Fruit fly (Drosophila melanogaster): ENCODE measurements around the gene CG7542.
A peak's percentile ranks its signal among the peaks of the same experiment; 100 is the strongest.

CG7542 gene

DNA sequence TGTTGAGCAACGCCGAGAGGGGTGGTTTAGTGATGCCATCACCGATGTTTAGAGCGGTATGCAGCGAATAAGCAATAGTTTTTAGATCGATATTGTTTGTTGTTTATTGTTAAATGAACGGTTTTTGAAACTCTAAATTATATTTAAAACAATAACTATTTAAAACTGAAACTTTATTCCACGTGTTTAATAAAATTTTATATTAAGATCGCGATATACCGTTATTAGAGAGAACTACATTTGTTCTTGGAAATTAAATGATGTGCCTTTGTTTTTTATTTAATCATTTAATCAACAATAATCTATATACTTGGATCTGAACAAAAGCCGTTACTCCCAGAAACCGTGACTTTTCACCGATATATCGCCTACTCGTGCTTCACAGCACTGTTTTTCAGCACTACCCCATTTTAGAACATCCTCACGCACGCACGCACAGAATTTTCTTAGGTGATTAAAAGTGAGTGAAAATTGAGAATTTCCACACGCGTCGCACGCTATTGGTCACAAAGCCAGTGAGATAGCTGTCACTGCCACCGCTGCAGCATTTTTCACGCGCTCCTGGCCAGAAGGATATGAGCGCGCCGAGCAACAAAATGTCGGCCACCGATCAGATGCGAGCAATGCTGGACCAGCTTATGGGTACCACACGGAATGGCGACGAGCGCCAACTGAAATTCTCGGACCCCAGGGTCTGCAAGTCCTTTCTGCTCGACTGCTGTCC lies 35.6 kb upstream of the CG7542 start, which contains the start of the genes U4-U6-60K and CG7564 (continued):
- TF ChIP-seq fd96Cb (tag; optimal IDR thresholded peaks at IDR 0.05) (peak; percentile 40), ap (GFP tag; IDR thresholded peaks at IDR 0.05) (no peak), onecut (GFP tag; IDR thresholded peaks at IDR 0.05) (peak; percentile 28), CG18619 (GFP tag; optimal IDR thresholded peaks at IDR 0.05) (peak; percentile 71), corto (GFP tag; optimal IDR thresholded peaks at IDR 0.05) (peak; percentile 47), ems (GFP tag; optimal IDR thresholded peaks at IDR 0.05) (peak; percentile 50), B-H2 (GFP tag; optimal IDR thresholded peaks at IDR 0.05) (peak; percentile 33), tll (GFP tag; optimal IDR thresholded peaks at IDR 0.05) (peak in 1 of 2 experiments; percentile 71), prd (optimal IDR thresholded peaks at IDR 0.05) (no peak), prd (GFP tag; IDR thresholded peaks at IDR 0.05) (peak; percentile 58; the same call in 2 of the 3 replicates), shn (GFP tag; optimal IDR thresholded peaks at IDR 0.05) (peak; percentile 5), CG13287 (GFP tag; IDR thresholded peaks at IDR 0.05; ENCODE audit: partially characterized antibody) (peak; percentile 89), CG15011 (GFP tag; optimal IDR thresholded peaks at IDR 0.05) (peak; percentile 42), NC2β (GFP tag; optimal IDR thresholded peaks at IDR 0.05) (no peak), sqz (GFP tag; optimal IDR thresholded peaks at IDR 0.05) (no peak), CG6791 (GFP tag; IDR thresholded peaks at IDR 0.05; ENCODE audit: partially characterized antibody) (peak; percentile 97), PHDP (tag; optimal IDR thresholded peaks at IDR 0.05) (peak; percentile 40), CG17359 (tag; optimal IDR thresholded peaks at IDR 0.05) (peak; percentile 9), ERR (GFP tag; optimal IDR thresholded peaks at IDR 0.05) (peak; percentile 16), disco-r (GFP tag; optimal IDR thresholded peaks at IDR 0.05) (peak; percentile 26), sr (GFP tag; IDR thresholded peaks at IDR 0.05) (no peak), CG30431 (GFP tag; optimal IDR thresholded peaks at IDR 0.05) (peak; percentile 53), CG12104 (GFP tag; optimal IDR thresholded peaks at IDR 0.05) (peak; percentile 71), cas (GFP tag; IDR thresholded peaks at IDR 0.05) (no peak), Dip3 (GFP tag; optimal IDR thresholded peaks at IDR 0.05) (peak; percentile 53), fd102C (GFP tag; optimal IDR thresholded peaks at IDR 0.05) (no peak), gce (GFP tag; IDR thresholded peaks at IDR 0.05) (no peak), CG4404 (GFP tag; IDR thresholded peaks at IDR 0.05) (peak; percentile 58), CG32767 (GFP tag; IDR thresholded peaks at IDR 0.05) (no peak), CG4424 (GFP tag; optimal IDR thresholded peaks at IDR 0.05) (peak; percentile 55), CG8924 (tag; optimal IDR thresholded peaks at IDR 0.05) (peak; percentile 65), Hmx (GFP tag; optimal IDR thresholded peaks at IDR 0.05) (peak; percentile 20), scrt (GFP tag; optimal IDR thresholded peaks at IDR 0.05) (no peak), CG3065 (GFP tag; optimal IDR thresholded peaks at IDR 0.05) (peak; percentile 31), CG17829 (tag; optimal IDR thresholded peaks at IDR 0.05) (peak; percentile 53), slp2 (GFP tag; optimal IDR thresholded peaks at IDR 0.05) (peak; percentile 22), ATbp (GFP tag; optimal IDR thresholded peaks at IDR 0.05) (no peak), bbx (GFP tag; IDR thresholded peaks at IDR 0.05; ENCODE audit: partially characterized antibody) (peak; percentile 97), nom (GFP tag; optimal IDR thresholded peaks at IDR 0.05) (no peak), CG4820 (GFP tag; optimal IDR thresholded peaks at IDR 0.05) (peak; percentile 51), Gsc (GFP tag; IDR thresholded peaks at IDR 0.05) (no peak), CG7745 (tag; optimal IDR thresholded peaks at IDR 0.05) (no peak), en (GFP tag; optimal IDR thresholded peaks at IDR 0.05) (no peak), dmrt11E (tag; optimal IDR thresholded peaks at IDR 0.05) (peak; percentile 42), Xbp1 (GFP tag; optimal IDR thresholded peaks at IDR 0.05) (peak; percentile 77), crc (GFP tag; optimal IDR thresholded peaks at IDR 0.05) (peak; percentile 15), MESR4 (GFP tag; optimal IDR thresholded peaks at IDR 0.05) (peak; percentile 97), CG1602 (GFP tag; optimal IDR thresholded peaks at IDR 0.05) (peak; percentile 61), Antp (GFP tag; optimal IDR thresholded peaks at IDR 0.05) (peak; percentile 53), Max (GFP tag; optimal IDR thresholded peaks at IDR 0.05) (peak; percentile 61)

Data from whole organism, embryonic.